In genomic region chrV:7857931-7858330, ce11 we compare ENCODE assay signal across 5 worm cellular contexts.
TF ChIP-seq lines count a peak whose summit lies in the region.

C37C3.1 (plus strand) TSS chrV:7857963.

TF ChIP-seq in whole organism, L1 larva, 84 proteins besides CTCF, POLR2A, EP300 and RAD21:
- peak in 1 of 2 experiments; percentile 26 for TF ChIP-seq lsy-2 (tag; optimal IDR thresholded peaks at IDR 0.05; lab: Kevin White, UChicago)
- TF ChIP-seq efl-1 (optimal IDR thresholded peaks at IDR 0.05; lab: Kevin White, UChicago), result peak in 1 of 2 experiments; percentile 13
- no peak for TF ChIP-seq efl-1 (GFP tag; optimal IDR thresholded peaks at IDR 0.05 in 1 of 2; lab: Kevin White, UChicago)
- no peak for TF ChIP-seq ceh-63 (GFP tag; optimal IDR thresholded peaks at IDR 0.05; lab: Kevin White, UChicago)
- peak; percentile 47 for TF ChIP-seq ama-1 (optimal IDR thresholded peaks at IDR 0.05; lab: Kevin White, UChicago)

TF ChIP-seq in whole organism, L2 larva, 48 proteins besides CTCF, POLR2A, EP300 and RAD21 (continues in another document):
- TF ChIP-seq zag-1 (tag; optimal IDR thresholded peaks at IDR 0.05; lab: Kevin White, UChicago) (no peak), nhr-25 (tag; optimal IDR thresholded peaks at IDR 0.05; lab: Kevin White, UChicago) (peak; percentile 3), skn-1 (tag; optimal IDR thresholded peaks at IDR 0.05; lab: Kevin White, UChicago) (no peak), nhr-23 (tag; optimal IDR thresholded peaks at IDR 0.05; lab: Kevin White, UChicago) (no peak), snpc-4 (tag; optimal IDR thresholded peaks at IDR 0.05; lab: Kevin White, UChicago) (no peak), ztf-11 (tag; optimal IDR thresholded peaks at IDR 0.05; lab: Kevin White, UChicago) (no peak), dmd-4 (tag; optimal IDR thresholded peaks at IDR 0.05; lab: Kevin White, UChicago) (no peak), elt-1 (tag; optimal IDR thresholded peaks at IDR 0.05; lab: Kevin White, UChicago) (no peak), R02D3.7 (tag; optimal IDR thresholded peaks at IDR 0.05; lab: Kevin White, UChicago) (no peak), nhr-77 (tag; optimal IDR thresholded peaks at IDR 0.05; lab: Kevin White, UChicago) (no peak), nhr-11 (tag; optimal IDR thresholded peaks at IDR 0.05; lab: Kevin White, UChicago) (no peak), ztf-1 (GFP tag; conservative IDR thresholded peaks at IDR 0.05; lab: Robert Waterston, UW) (no peak), lin-13 (GFP tag; optimal IDR thresholded peaks at IDR 0.05; lab: Kevin White, UChicago) (no peak), nhr-237 (tag; optimal IDR thresholded peaks at IDR 0.05; lab: Kevin White, UChicago) (no peak), unc-55 (GFP tag; optimal IDR thresholded peaks at IDR 0.05; lab: Kevin White, UChicago) (no peak), lin-11 (tag; optimal IDR thresholded peaks at IDR 0.05; lab: Kevin White, UChicago) (no peak), egl-27 (tag; optimal IDR thresholded peaks at IDR 0.05; lab: Kevin White, UChicago) (no peak), elt-3 (tag; optimal IDR thresholded peaks at IDR 0.05; lab: Kevin White, UChicago) (no peak), ama-1 (optimal IDR thresholded peaks at IDR 0.05; lab: Kevin White, UChicago) (peak; percentile 8), nhr-10 (tag; optimal IDR thresholded peaks at IDR 0.05; lab: Kevin White, UChicago) (no peak), sma-3 (GFP tag; optimal IDR thresholded peaks at IDR 0.05; lab: Kevin White, UChicago) (peak; percentile 37), lsy-2 (tag; optimal IDR thresholded peaks at IDR 0.05; lab: Kevin White, UChicago) (no peak), nhr-12 (tag; optimal IDR thresholded peaks at IDR 0.05; lab: Kevin White, UChicago) (no peak)

TF ChIP-seq in whole organism, L3 larva, 47 proteins besides CTCF, POLR2A, EP300 and RAD21:
- TF ChIP-seq nhr-43 (tag; optimal IDR thresholded peaks at IDR 0.05; lab: Kevin White, UChicago; ENCODE audit: poor library complexity, severe bottlenecking) (peak; percentile 56), pqm-1 (tag; optimal IDR thresholded peaks at IDR 0.05; lab: Kevin White, UChicago) (no peak), lin-15B (tag; optimal IDR thresholded peaks at IDR 0.05; lab: Kevin White, UChicago) (no peak), skn-1 (tag; optimal IDR thresholded peaks at IDR 0.05; lab: Kevin White, UChicago) (no peak), ceh-28 (tag; optimal IDR thresholded peaks at IDR 0.05; lab: Kevin White, UChicago) (peak; percentile 48), elt-3 (tag; optimal IDR thresholded peaks at IDR 0.05; lab: Kevin White, UChicago) (no peak), nhr-25 (tag; optimal IDR thresholded peaks at IDR 0.05; lab: Kevin White, UChicago) (peak; percentile 16), aly-2 (tag; optimal IDR thresholded peaks at IDR 0.05; lab: Kevin White, UChicago) (peak; percentile 67), nhr-23 (tag; optimal IDR thresholded peaks at IDR 0.05; lab: Kevin White, UChicago) (peak; percentile 35), ama-1 (optimal IDR thresholded peaks at IDR 0.05; lab: Kevin White, UChicago) (peak; percentile 74), nhr-77 (tag; optimal IDR thresholded peaks at IDR 0.05; lab: Kevin White, UChicago) (peak; percentile 15), lsy-12 (tag; optimal IDR thresholded peaks at IDR 0.05; lab: Kevin White, UChicago) (peak; percentile 29), tbx-2 (tag; optimal IDR thresholded peaks at IDR 0.05; lab: Kevin White, UChicago) (peak; percentile 13), fos-1 (tag; optimal IDR thresholded peaks at IDR 0.05; lab: Kevin White, UChicago) (no peak), elt-2 (tag; optimal IDR thresholded peaks at IDR 0.05; lab: Kevin White, UChicago) (peak; percentile 33), R02D3.7 (tag; optimal IDR thresholded peaks at IDR 0.05; lab: Kevin White, UChicago) (no peak), egl-27 (tag; optimal IDR thresholded peaks at IDR 0.05; lab: Kevin White, UChicago) (no peak)

TF ChIP-seq in whole organism, L4 larva, 104 proteins besides CTCF, POLR2A, EP300 and RAD21 (continues in another document):
- TF ChIP-seq cey-2 (tag; optimal IDR thresholded peaks at IDR 0.05; lab: Kevin White, UChicago; ENCODE audit: borderline replicate concordance, insufficient read depth), result no peak
- no peak for TF ChIP-seq zag-1 (tag; optimal IDR thresholded peaks at IDR 0.05; lab: Kevin White, UChicago)
- TF ChIP-seq nhr-76 (tag; optimal IDR thresholded peaks at IDR 0.05; lab: Kevin White, UChicago), result no peak
- TF ChIP-seq ceh-62 (tag; optimal IDR thresholded peaks at IDR 0.05; lab: Kevin White, UChicago), result no peak
- no peak for TF ChIP-seq nhr-41 (GFP tag; IDR thresholded peaks at IDR 0.05; lab: Robert Waterston, UW)
- no peak for TF ChIP-seq hlh-11 (tag; optimal IDR thresholded peaks at IDR 0.05; lab: Kevin White, UChicago)
- TF ChIP-seq madf-5 (GFP tag; IDR thresholded peaks at IDR 0.05; lab: Robert Waterston, UW), result no peak
- TF ChIP-seq lsy-2 (tag; optimal IDR thresholded peaks at IDR 0.05; lab: Kevin White, UChicago), result peak in 1 of 2 experiments; percentile 59
- TF ChIP-seq snpc-1.2 (GFP tag; IDR thresholded peaks at IDR 0.05; lab: Robert Waterston, UW), result peak; percentile 23; the same call in 1 of the 2 replicates
- no peak for TF ChIP-seq unc-39 (tag; optimal IDR thresholded peaks at IDR 0.05; lab: Kevin White, UChicago)
- no peak for TF ChIP-seq daf-16 (GFP tag; optimal IDR thresholded peaks at IDR 0.05; lab: Kevin White, UChicago)
- TF ChIP-seq daf-16 (tag; optimal IDR thresholded peaks at IDR 0.05; lab: Kevin White, UChicago), result no peak
- no peak for TF ChIP-seq ceh-82 (tag; optimal IDR thresholded peaks at IDR 0.05; lab: Kevin White, UChicago)
- no peak for TF ChIP-seq sdz-12 (GFP tag; optimal IDR thresholded peaks at IDR 0.05; lab: Kevin White, UChicago)
- TF ChIP-seq Y5F2A.4 (GFP tag; optimal IDR thresholded peaks at IDR 0.05; lab: Kevin White, UChicago), result peak; percentile 24
- TF ChIP-seq mep-1 (tag; optimal IDR thresholded peaks at IDR 0.05; lab: Kevin White, UChicago), result peak; percentile 35
- no peak for TF ChIP-seq Y105C5A.15 (GFP tag; IDR thresholded peaks at IDR 0.05; lab: Robert Waterston, UW)
- no peak for TF ChIP-seq nhr-10 (tag; optimal IDR thresholded peaks at IDR 0.05; lab: Kevin White, UChicago)
- TF ChIP-seq T26A8.4 (GFP tag; IDR thresholded peaks at IDR 0.05; lab: Robert Waterston, UW), result peak; percentile 81
- TF ChIP-seq ZK337.2 (GFP tag; IDR thresholded peaks at IDR 0.05; lab: Robert Waterston, UW), result no peak
- TF ChIP-seq mdl-1 (tag; optimal IDR thresholded peaks at IDR 0.05; lab: Kevin White, UChicago), result no peak
- TF ChIP-seq hif-1 (tag; optimal IDR thresholded peaks at IDR 0.05; lab: Kevin White, UChicago), result no peak
- TF ChIP-seq nhr-102 (tag; optimal IDR thresholded peaks at IDR 0.05; lab: Kevin White, UChicago), result peak; percentile 69
- no peak for TF ChIP-seq ceh-32 (tag; optimal IDR thresholded peaks at IDR 0.05; lab: Kevin White, UChicago; ENCODE audit: poor library complexity)
- TF ChIP-seq nhr-11 (tag; optimal IDR thresholded peaks at IDR 0.05; lab: Kevin White, UChicago), result no peak
- no peak for TF ChIP-seq ztf-7 (tag; optimal IDR thresholded peaks at IDR 0.05; lab: Kevin White, UChicago)
- TF ChIP-seq F37D6.2 (tag; optimal IDR thresholded peaks at IDR 0.05; lab: Kevin White, UChicago), result no peak
- TF ChIP-seq ama-1 (optimal IDR thresholded peaks at IDR 0.05; lab: Kevin White, UChicago), result peak; percentile 84

TF ChIP-seq in whole organism, young adult, 124 proteins besides CTCF, POLR2A, EP300 and RAD21 (continues in another document):
- TF ChIP-seq B0035.1 (tag; optimal IDR thresholded peaks at IDR 0.05; lab: Kevin White, UChicago) (peak; percentile 15), cebp-1 (GFP tag; IDR thresholded peaks at IDR 0.05; lab: Robert Waterston, UW) (0 out of 2 replicates have a peak, but pooled peaks have one; percentile 13), cebp-1 (tag; optimal IDR thresholded peaks at IDR 0.05; lab: Kevin White, UChicago) (peak; percentile 48), chd-7 (tag; optimal IDR thresholded peaks at IDR 0.05; lab: Kevin White, UChicago) (peak; percentile 75), snpc-4 (GFP tag; optimal IDR thresholded peaks at IDR 0.05; lab: Kevin White, UChicago) (peak; percentile 9), snpc-4 (tag; optimal IDR thresholded peaks at IDR 0.05; lab: Kevin White, UChicago) (peak in 2 of 4 experiments; percentile 24 to 39), ets-4 (GFP tag; optimal IDR thresholded peaks at IDR 0.05; lab: Kevin White, UChicago) (no peak), F57A8.1 (GFP tag; optimal IDR thresholded peaks at IDR 0.05; lab: Kevin White, UChicago) (no peak), akir-1 (GFP tag; optimal IDR thresholded peaks at IDR 0.05; lab: Kevin White, UChicago) (no peak), nhr-120 (GFP tag; IDR thresholded peaks at IDR 0.05; lab: Robert Waterston, UW) (0 out of 2 replicates have a peak, but pooled peaks have one; percentile 40), nhr-27 (tag; optimal IDR thresholded peaks at IDR 0.05; lab: Kevin White, UChicago) (no peak), dpff-1 (tag; optimal IDR thresholded peaks at IDR 0.05; lab: Kevin White, UChicago) (no peak), madf-10 (tag; optimal IDR thresholded peaks at IDR 0.05; lab: Kevin White, UChicago) (no peak), aptf-3 (GFP tag; IDR thresholded peaks at IDR 0.05; lab: Robert Waterston, UW) (no peak), attf-6 (GFP tag; IDR thresholded peaks at IDR 0.05; lab: Robert Waterston, UW) (peak; percentile 18; the same call in 1 of the 2 replicates), cebp-2 (GFP tag; IDR thresholded peaks at IDR 0.05; lab: Robert Waterston, UW) (no peak), B0336.3 (GFP tag; IDR thresholded peaks at IDR 0.05; lab: Robert Waterston, UW) (peak; percentile 64; the same call in 1 of the 2 replicates), repo-1 (tag; optimal IDR thresholded peaks at IDR 0.05; lab: Kevin White, UChicago) (peak; percentile 85), ceh-79 (tag; optimal IDR thresholded peaks at IDR 0.05; lab: Kevin White, UChicago) (no peak), pha-4 (tag; optimal IDR thresholded peaks at IDR 0.05; lab: Kevin White, UChicago) (no peak), ztf-25 (GFP tag; IDR thresholded peaks at IDR 0.05; lab: Robert Waterston, UW) (no peak), egl-44 (GFP tag; IDR thresholded peaks at IDR 0.05; lab: Robert Waterston, UW) (no peak), ceh-58 (GFP tag; IDR thresholded peaks at IDR 0.05; lab: Robert Waterston, UW) (no peak), F55B11.4 (tag; optimal IDR thresholded peaks at IDR 0.05; lab: Kevin White, UChicago; ENCODE audit: borderline replicate concordance, insufficient read depth) (no peak), zfh-2 (GFP tag; conservative IDR thresholded peaks at IDR 0.05; lab: Robert Waterston, UW) (no peak), madf-3 (GFP tag; IDR thresholded peaks at IDR 0.05; lab: Robert Waterston, UW) (no peak), C06A6.2 (GFP tag; conservative IDR thresholded peaks at IDR 0.05; lab: Robert Waterston, UW) (no peak), die-1 (tag; optimal IDR thresholded peaks at IDR 0.05; lab: Kevin White, UChicago) (no peak), nhr-80 (tag; optimal IDR thresholded peaks at IDR 0.05; lab: Kevin White, UChicago) (no peak), Y95B8A.8 (GFP tag; IDR thresholded peaks at IDR 0.05; lab: Robert Waterston, UW) (no peak), F33H1.4 (GFP tag; IDR thresholded peaks at IDR 0.05; lab: Robert Waterston, UW) (peak; percentile 33; the same call in 1 of the 2 replicates)
